Worm (Caenorhabditis elegans): ENCODE results near the gene F39G3.5.

Gene F39G3.5

DNA sequence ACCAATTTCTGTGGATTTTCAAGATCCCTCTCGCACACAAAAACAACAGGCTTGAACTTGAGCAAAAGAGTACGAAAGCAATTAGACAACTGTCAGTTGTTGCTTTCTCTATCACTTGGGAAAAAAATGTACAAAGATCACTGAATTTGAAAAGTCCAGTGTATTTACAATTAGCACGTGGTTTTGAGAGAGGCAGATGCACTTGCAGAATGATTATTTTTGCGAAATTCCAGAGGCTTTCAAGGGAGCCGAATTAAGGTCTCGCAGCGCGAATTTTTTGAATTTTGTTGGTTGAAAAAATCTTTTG, 29.2 kb upstream of the F39G3.5 start:
- TF ChIP-seq K11D2.4 (GFP tag; IDR thresholded peaks at IDR 0.05), result no peak

DNA sequence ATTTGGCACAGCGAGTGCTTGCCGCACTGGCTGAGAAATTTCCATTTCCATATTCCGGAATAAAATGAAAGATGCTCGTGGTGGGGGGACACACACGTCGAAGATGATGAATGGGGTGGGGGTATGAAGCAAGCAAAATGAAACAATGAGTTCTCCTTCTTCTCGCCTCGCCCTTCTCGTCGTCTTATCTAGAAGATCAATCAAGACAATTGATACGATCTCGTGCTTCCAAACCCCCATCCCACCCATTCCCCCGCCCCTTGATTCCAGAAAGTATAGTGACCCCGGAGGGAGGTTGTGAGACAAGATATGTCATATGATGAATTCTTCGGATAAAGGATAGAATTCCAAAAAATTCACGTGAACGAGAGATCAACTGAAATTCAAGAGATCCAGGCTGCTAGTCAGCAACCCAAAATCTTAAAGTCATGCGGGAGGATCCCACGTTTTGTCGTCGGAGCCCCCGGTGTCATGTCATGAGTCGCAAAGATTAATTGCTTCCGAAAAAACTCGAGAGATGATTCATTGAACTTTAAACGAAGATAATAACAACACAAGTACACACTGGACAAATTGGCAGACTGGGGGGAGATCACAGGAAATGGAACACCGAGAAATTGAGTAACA, 27.8 kb upstream of the F39G3.5 start:
- TF ChIP-seq F57C9.4 (tag; optimal IDR thresholded peaks at IDR 0.05), result no peak
- no peak for TF ChIP-seq snpc-1.1 (tag; optimal IDR thresholded peaks at IDR 0.05; ENCODE audit: insufficient read depth)
- TF ChIP-seq dpff-1 (tag; optimal IDR thresholded peaks at IDR 0.05), result peak; percentile 16
- no peak for TF ChIP-seq ccch-3 (GFP tag; optimal IDR thresholded peaks at IDR 0.05)
- TF ChIP-seq K12H6.12 (tag; optimal IDR thresholded peaks at IDR 0.05), result peak; percentile 26
- TF ChIP-seq tbp1 (GFP tag; optimal IDR thresholded peaks at IDR 0.05), result no peak
- TF ChIP-seq zfh-2 (GFP tag; conservative IDR thresholded peaks at IDR 0.05), result no peak
- TF ChIP-seq ets-4 (GFP tag; optimal IDR thresholded peaks at IDR 0.05), result no peak
- no peak for TF ChIP-seq him-1 (tag; optimal IDR thresholded peaks at IDR 0.05)
- no peak for TF ChIP-seq madf-8 (GFP tag; conservative IDR thresholded peaks at IDR 0.05)
- TF ChIP-seq aptf-2 (GFP tag; conservative IDR thresholded peaks at IDR 0.05), result no peak
- no peak for TF ChIP-seq cebp-1 (GFP tag; IDR thresholded peaks at IDR 0.05)
- no peak for TF ChIP-seq cebp-1 (tag; optimal IDR thresholded peaks at IDR 0.05)
- no peak for TF ChIP-seq F49E8.2 (tag; optimal IDR thresholded peaks at IDR 0.05; ENCODE audit: insufficient read depth)
- no peak for TF ChIP-seq rpc-1 (optimal IDR thresholded peaks at IDR 0.05)
- no peak for TF ChIP-seq rpc-1 (tag; optimal IDR thresholded peaks at IDR 0.05)
- no peak for TF ChIP-seq hsf-1 (GFP tag; IDR thresholded peaks at IDR 0.05)
- no peak for TF ChIP-seq Y79H2A.3 (GFP tag; conservative IDR thresholded peaks at IDR 0.05)

DNA sequence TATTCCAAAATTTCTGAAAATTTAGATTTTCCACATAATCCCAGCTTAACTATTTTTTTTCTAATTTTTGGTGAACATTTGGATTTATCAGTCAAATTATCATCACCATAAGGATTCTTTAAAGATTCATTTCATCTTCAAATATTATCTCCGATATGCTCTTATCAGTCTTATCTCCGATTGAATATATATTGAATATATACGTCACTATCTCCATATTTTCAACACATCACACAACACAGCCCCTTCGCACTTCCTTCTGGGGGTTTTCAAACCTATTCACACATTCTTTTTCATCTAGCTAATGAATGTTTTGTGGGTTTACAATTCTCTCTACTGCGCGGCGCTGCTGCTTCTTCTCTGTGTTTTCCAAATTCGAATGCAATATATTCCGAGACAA, 23.7 kb upstream of the F39G3.5 start:
- no peak for TF ChIP-seq unc-130 (GFP tag; optimal IDR thresholded peaks at IDR 0.05)
- TF ChIP-seq sdz-38 (tag; optimal IDR thresholded peaks at IDR 0.05), result no peak
- TF ChIP-seq tbp1 (GFP tag; optimal IDR thresholded peaks at IDR 0.05), result no peak
- TF ChIP-seq lsy-27 (tag; optimal IDR thresholded peaks at IDR 0.05; ENCODE audit: borderline replicate concordance, insufficient read depth), result no peak
- no peak for TF ChIP-seq Y79H2A.3 (GFP tag; conservative IDR thresholded peaks at IDR 0.05)
- TF ChIP-seq pha-4 (tag; optimal IDR thresholded peaks at IDR 0.05), result no peak
- no peak for TF ChIP-seq ceh-27 (GFP tag; optimal IDR thresholded peaks at IDR 0.05)
- no peak for TF ChIP-seq let-607 (tag; optimal IDR thresholded peaks at IDR 0.05)
- TF ChIP-seq nhr-179 (tag; optimal IDR thresholded peaks at IDR 0.05), result no peak
- TF ChIP-seq ama-1 (optimal IDR thresholded peaks at IDR 0.05), result no peak
- TF ChIP-seq ama-1 (GFP tag; optimal IDR thresholded peaks at IDR 0.05), result no peak

DNA sequence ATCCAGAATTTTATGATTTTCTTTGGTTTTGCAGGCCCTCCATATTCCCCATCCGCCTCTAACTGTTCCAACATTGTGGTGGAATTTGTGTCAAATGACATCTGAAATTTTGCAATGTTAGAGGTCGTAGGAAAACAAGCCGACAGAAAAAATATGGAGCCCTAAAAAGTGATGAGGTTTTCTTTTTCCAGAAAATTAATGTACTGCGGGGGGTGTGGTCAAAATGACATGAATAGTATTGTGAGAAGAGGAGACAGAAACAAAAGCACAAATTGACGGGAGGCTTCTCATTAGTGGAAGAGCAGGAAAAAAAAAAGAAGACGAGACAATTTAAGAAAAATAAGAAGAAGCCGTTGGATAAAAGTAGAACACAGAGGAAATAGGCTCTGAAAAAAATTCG, 22.2 kb upstream of the F39G3.5 start, which contains the start of gene ZC266.1:
Gene ZC266.1, minus strand, starts transcription at position 101 of the 400 bp plus-strand sequence.
- TF ChIP-seq sptf-2 (GFP tag; optimal IDR thresholded peaks at IDR 0.05), result no peak
- TF ChIP-seq lin-54 (GFP tag; optimal IDR thresholded peaks at IDR 0.05), result no peak
- TF ChIP-seq ekl-4 (GFP tag; IDR thresholded peaks at IDR 0.05), result no peak
- no peak for TF ChIP-seq F22D6.2 (tag; optimal IDR thresholded peaks at IDR 0.05)
- TF ChIP-seq ztf-3 (GFP tag; optimal IDR thresholded peaks at IDR 0.05), result no peak
- no peak for TF ChIP-seq egl-44 (GFP tag; IDR thresholded peaks at IDR 0.05)
- TF ChIP-seq snpc-1.3 (tag; optimal IDR thresholded peaks at IDR 0.05; ENCODE audit: insufficient read depth), result no peak
- TF ChIP-seq egl-18 (GFP tag; IDR thresholded peaks at IDR 0.05), result no peak
- TF ChIP-seq dox-1 (GFP tag; IDR thresholded peaks at IDR 0.05), result no peak
- TF ChIP-seq pbrm-1 (GFP tag; IDR thresholded peaks at IDR 0.05), result no peak
- no peak for TF ChIP-seq zfh-2 (GFP tag; conservative IDR thresholded peaks at IDR 0.05)
- no peak for TF ChIP-seq rpc-1 (optimal IDR thresholded peaks at IDR 0.05)
- no peak for TF ChIP-seq rpc-1 (tag; optimal IDR thresholded peaks at IDR 0.05)
- no peak for TF ChIP-seq mcd-1 (GFP tag; IDR thresholded peaks at IDR 0.05)
- no peak for TF ChIP-seq ceh-40 (GFP tag; IDR thresholded peaks at IDR 0.05)
- TF ChIP-seq let-526 (GFP tag; IDR thresholded peaks at IDR 0.05), result no peak
- no peak for TF ChIP-seq Y67H2A.10 (GFP tag; conservative IDR thresholded peaks at IDR 0.05)
- TF ChIP-seq ztf-6 (GFP tag; IDR thresholded peaks at IDR 0.05), result no peak
- no peak for TF ChIP-seq sea-2 (GFP tag; IDR thresholded peaks at IDR 0.05)
- no peak for TF ChIP-seq ztf-25 (GFP tag; IDR thresholded peaks at IDR 0.05)
- no peak for TF ChIP-seq B0035.1 (tag; optimal IDR thresholded peaks at IDR 0.05)
